Worm (Caenorhabditis elegans): ENCODE measurements around the gene flp-5.
"Not testable (repeated sequence)": the region's sequence is repeated elsewhere in the genome, so short reads cannot be mapped to it uniquely, and the experiment has no call there.

Gene flp-5

ce11 chrX:8535006-8535405, 7.0 kb downstream of the flp-5 start, which contains the start of gene nspc-1:
nspc-1 (minus strand) TSS chrX:8535106.
- TF ChIP-seq D1046.2 (GFP tag; IDR thresholded peaks at IDR 0.05); lin-13 (GFP tag; optimal IDR thresholded peaks at IDR 0.05); mdt-29 (GFP tag; IDR thresholded peaks at IDR 0.05): not testable (repeated sequence)

DNA sequence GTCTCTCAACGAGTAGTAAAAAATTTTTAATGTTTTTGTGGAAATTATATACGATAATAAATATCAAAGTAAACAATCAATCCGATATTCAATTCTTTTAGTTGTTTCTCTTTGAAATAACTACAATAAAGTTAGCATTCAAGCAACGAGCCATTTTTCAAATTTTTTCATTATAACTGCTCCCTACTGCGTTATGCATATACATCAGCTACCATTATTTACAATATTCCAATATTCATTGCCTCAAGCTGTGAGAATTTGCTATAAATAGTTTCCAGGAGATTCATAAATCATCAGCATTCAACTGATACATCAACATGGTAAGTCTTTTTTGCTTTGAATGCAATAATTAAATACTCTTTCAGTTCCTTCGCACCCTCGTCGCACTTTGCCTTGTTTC, 8.7 kb downstream of the flp-5 start, which contains the start of gene nspc-3:
nspc-3 (plus strand) TSS at position 301 of the 400 bp plus-strand sequence.
- TF ChIP-seq mxl-3 (GFP tag; optimal IDR thresholded peaks at IDR 0.05) (no peak), unc-62 (GFP tag; optimal IDR thresholded peaks at IDR 0.05 in 1 of 2) (no peak), unc-62 (tag; optimal IDR thresholded peaks at IDR 0.05) (no peak), lin-13 (GFP tag; optimal IDR thresholded peaks at IDR 0.05) (no peak), dmd-8 (GFP tag; IDR thresholded peaks at IDR 0.05) (no peak), ztf-7 (tag; optimal IDR thresholded peaks at IDR 0.05) (no peak), mep-1 (tag; optimal IDR thresholded peaks at IDR 0.05) (no peak), jun-1 (tag; optimal IDR thresholded peaks at IDR 0.05) (no peak), nhr-25 (tag; optimal IDR thresholded peaks at IDR 0.05; ENCODE audit: borderline replicate concordance, insufficient read depth) (no peak), lir-3 (tag; optimal IDR thresholded peaks at IDR 0.05) (no peak), unc-130 (GFP tag; optimal IDR thresholded peaks at IDR 0.05) (no peak), nhr-10 (tag; optimal IDR thresholded peaks at IDR 0.05) (no peak), attf-4 (tag; optimal IDR thresholded peaks at IDR 0.05) (no peak)

DNA sequence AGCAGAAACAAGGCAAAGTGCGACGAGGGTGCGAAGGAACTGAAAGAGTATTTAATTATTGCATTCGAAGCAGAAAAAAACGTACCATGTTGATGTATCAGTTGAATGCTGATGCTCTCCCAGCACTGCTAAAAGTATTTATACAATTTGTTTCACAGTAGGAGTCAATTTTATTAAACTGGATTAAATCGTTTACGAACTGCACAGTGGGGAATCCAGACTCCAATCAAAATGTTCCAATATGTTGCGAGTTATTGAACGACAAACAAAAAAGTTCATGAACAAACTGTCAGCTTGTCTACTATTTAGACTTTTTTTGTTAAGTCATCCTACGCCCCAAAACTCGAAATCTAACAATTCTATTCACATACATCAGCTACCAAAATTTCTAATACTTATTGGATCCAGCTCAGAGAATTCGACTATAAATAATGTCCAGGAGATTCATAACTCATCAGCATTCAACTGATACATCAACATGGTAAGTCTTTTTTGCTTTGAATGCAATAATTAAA, 10.3 kb downstream of the flp-5 start, which contains the start of the genes nspc-4 and nspc-5:
nspc-4 (minus strand) TSS at position 101 of the 515 bp plus-strand sequence.
nspc-5 (plus strand) TSS at position 465 of the 515 bp plus-strand sequence.
- TF ChIP-seq Y75B8A.6 (GFP tag; IDR thresholded peaks at IDR 0.05); lir-3 (tag; optimal IDR thresholded peaks at IDR 0.05); mes-2 (tag; optimal IDR thresholded peaks at IDR 0.05; ENCODE audit: poor library complexity, severe bottlenecking): not testable (repeated sequence)

- not testable (repeated sequence) for TF ChIP-seq T20F7.1 (GFP tag; optimal IDR thresholded peaks at IDR 0.05); lin-13 (GFP tag; optimal IDR thresholded peaks at IDR 0.05); ceh-28 (tag; optimal IDR thresholded peaks at IDR 0.05)
These were observed 13.5 kb downstream of the flp-5 start, which contains the start of gene nspc-7 for ce11 chrX:8541562-8541961. nspc-7 (plus strand) TSS chrX:8541862.

DNA sequence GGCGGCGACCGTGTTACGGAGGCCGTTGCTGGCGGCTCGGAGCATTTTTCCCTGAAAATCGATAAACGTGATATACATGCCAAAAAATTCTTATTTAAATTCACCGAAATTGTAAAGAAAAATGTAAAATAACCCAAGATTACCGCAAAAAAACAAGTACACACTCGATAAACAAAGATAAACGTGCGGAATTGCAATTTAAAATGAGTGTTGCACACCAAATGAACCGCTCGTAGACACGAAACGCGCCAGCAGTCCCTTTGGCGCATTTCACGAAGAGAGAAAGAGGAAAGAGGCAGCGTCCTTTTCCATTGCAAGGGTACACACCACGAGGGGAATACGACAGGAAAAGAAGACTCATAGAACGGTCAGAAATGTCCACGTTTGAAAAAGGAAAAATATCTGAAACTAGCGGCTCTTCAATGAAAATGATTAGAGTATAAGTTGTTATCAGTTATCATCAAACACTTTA, 18.0 kb downstream of the flp-5 start, which contains the start of gene sdha-1:
sdha-1 (minus strand) TSS at position 51 of the 472 bp plus-strand sequence.
- TF ChIP-seq unc-39 (tag; optimal IDR thresholded peaks at IDR 0.05), result no peak
- TF ChIP-seq lin-13 (GFP tag; optimal IDR thresholded peaks at IDR 0.05), result peak; percentile 86
- TF ChIP-seq daf-19 (GFP tag; conservative IDR thresholded peaks at IDR 0.05), result 0 out of 2 replicates have a peak, but pooled peaks have one; percentile 20
- peak; percentile 69 for TF ChIP-seq T20F7.1 (GFP tag; optimal IDR thresholded peaks at IDR 0.05)
- TF ChIP-seq Y5F2A.4 (GFP tag; optimal IDR thresholded peaks at IDR 0.05), result no peak
- TF ChIP-seq Y105C5A.15 (GFP tag; IDR thresholded peaks at IDR 0.05), result no peak
- no peak for TF ChIP-seq php-3 (GFP tag; IDR thresholded peaks at IDR 0.05)
- TF ChIP-seq snpc-1.2 (GFP tag; IDR thresholded peaks at IDR 0.05), result no peak
- peak; percentile 64; the same call in 1 of the 2 replicates for TF ChIP-seq saeg-2 (GFP tag; IDR thresholded peaks at IDR 0.05)
- peak; percentile 52 for TF ChIP-seq jun-1 (tag; optimal IDR thresholded peaks at IDR 0.05)
- no peak for TF ChIP-seq fos-1 (tag; optimal IDR thresholded peaks at IDR 0.05)
- peak; percentile 86 for TF ChIP-seq mes-2 (tag; optimal IDR thresholded peaks at IDR 0.05; ENCODE audit: poor library complexity, severe bottlenecking)
- peak; percentile 80 for TF ChIP-seq rbr-2 (tag; optimal IDR thresholded peaks at IDR 0.05)
- TF ChIP-seq mdt-29 (GFP tag; IDR thresholded peaks at IDR 0.05), result no peak
- TF ChIP-seq ceh-82 (tag; optimal IDR thresholded peaks at IDR 0.05), result no peak
- TF ChIP-seq ceh-28 (tag; optimal IDR thresholded peaks at IDR 0.05), result no peak
- TF ChIP-seq egl-27 (tag; optimal IDR thresholded peaks at IDR 0.05), result no peak
- TF ChIP-seq ama-1 (optimal IDR thresholded peaks at IDR 0.05), result peak; percentile 66
- peak; percentile 88 for TF ChIP-seq fkh-10 (GFP tag; optimal IDR thresholded peaks at IDR 0.05)
- no peak for TF ChIP-seq dmd-9 (GFP tag; IDR thresholded peaks at IDR 0.05)
- TF ChIP-seq unc-62 (GFP tag; optimal IDR thresholded peaks at IDR 0.05 in 1 of 2), result peak in 1 of 2 experiments; percentile 75
- no peak for TF ChIP-seq unc-62 (tag; optimal IDR thresholded peaks at IDR 0.05)
- TF ChIP-seq pha-4 (GFP tag; IDR thresholded peaks at IDR 0.05), result peak; percentile 50; the same call in 1 of the 2 replicates
- TF ChIP-seq pha-4 (tag; optimal IDR thresholded peaks at IDR 0.05), result peak; percentile 44
- no peak for TF ChIP-seq aly-2 (tag; optimal IDR thresholded peaks at IDR 0.05)
- no peak for TF ChIP-seq nhr-76 (tag; optimal IDR thresholded peaks at IDR 0.05)
- TF ChIP-seq hmg-1.1 (GFP tag; IDR thresholded peaks at IDR 0.05), result peak; percentile 82
- no peak for TF ChIP-seq zip-11 (GFP tag; IDR thresholded peaks at IDR 0.05)
- no peak for TF ChIP-seq madf-5 (GFP tag; IDR thresholded peaks at IDR 0.05)
- TF ChIP-seq spr-3 (GFP tag; optimal IDR thresholded peaks at IDR 0.05), result no peak
